Fruit fly (Drosophila melanogaster) whole organism, wandering third instar larva: ENCODE measurements around the gene Snm1.
A peak's percentile ranks its signal among the peaks of the same experiment; 100 is the strongest.

ENCODE experiments used
- Abd-B ChIP-seq: fragments of >200 bp; optimal IDR thresholded peaks from 2 replicates; lab custom pipeline; 2017; ENCODE audit warnings: missing biosample characterization, missing genetic modification characterization
- CG32264 ChIP-seq: fragments of 200-800 bp; sonication (Bioruptor generic); optimal IDR thresholded peaks from 2 replicates; lab custom pipeline; 2016; ENCODE audit warnings: missing biosample characterization, missing genetic modification characterization
- CG9705 ChIP-seq: fragments of 200-800 bp; sonication (Bioruptor generic); optimal IDR thresholded peaks from 2 replicates; lab custom pipeline; 2018; ENCODE audit warnings: missing biosample characterization, mild to moderate bottlenecking, missing genetic modification characterization
- CrebA ChIP-seq: fragments of 200-800 bp; sonication (Bioruptor generic); optimal IDR thresholded peaks from 2 replicates; lab custom pipeline; 2016; ENCODE audit warnings: missing biosample characterization, mild to moderate bottlenecking, missing genetic modification characterization, borderline replicate concordance
- Dfd ChIP-seq: fragments of >200 bp; optimal IDR thresholded peaks from 2 replicates; lab custom pipeline; 2017; ENCODE audit warnings: missing biosample characterization, missing genetic modification characterization
- Dif ChIP-seq: fragments of 200-275, 200-300 bp; sonication (Bioruptor generic); optimal IDR thresholded peaks from 2 replicates; lab custom pipeline; 2018; ENCODE audit warnings: missing biosample characterization, missing genetic modification characterization; ENCODE audit not compliant: partially characterized antibody
- GATAd ChIP-seq: sonication (Bioruptor generic); optimal IDR thresholded peaks from 2 replicates; lab custom pipeline; 2016; ENCODE audit warnings: missing biosample characterization, missing genetic modification characterization
- HLH106 ChIP-seq: fragments of 200-800 bp; optimal IDR thresholded peaks from 3 replicates; lab custom pipeline; 2019; ENCODE audit warnings: missing biosample characterization, mild to moderate bottlenecking, missing genetic modification characterization, moderate library complexity
- Hnf4 ChIP-seq: fragments of 200-800 bp; sonication (Bioruptor generic); optimal IDR thresholded peaks from 2 replicates; lab custom pipeline; 2016; ENCODE audit warnings: missing biosample characterization, mild to moderate bottlenecking, missing genetic modification characterization
- Hr78 ChIP-seq: fragments of >200 bp; optimal IDR thresholded peaks from 2 replicates; lab custom pipeline; 2017; ENCODE audit warnings: missing biosample characterization, missing genetic modification characterization
- Hr83 ChIP-seq: fragments of 200-300 bp; sonication (Bioruptor generic); optimal IDR thresholded peaks from 2 replicates; lab custom pipeline; 2016; ENCODE audit warnings: missing biosample characterization, mild to moderate bottlenecking, missing genetic modification characterization, moderate library complexity; ENCODE audit not compliant: poor library complexity, severe bottlenecking
- Jra ChIP-seq: sonication (Bioruptor generic); optimal IDR thresholded peaks from 2 replicates; lab custom pipeline; 2016; ENCODE audit warnings: missing biosample characterization, missing genetic modification characterization
- Mio ChIP-seq: sonication (Bioruptor generic); optimal IDR thresholded peaks from 2 replicates; lab custom pipeline; 2016; ENCODE audit warnings: missing biosample characterization, missing genetic modification characterization
- Myc ChIP-seq: fragments of >200 bp; optimal IDR thresholded peaks from 2 replicates; lab custom pipeline; 2017
- N ChIP-seq: fragments of >200 bp; optimal IDR thresholded peaks from 2 replicates; lab custom pipeline; 2018; ENCODE audit warnings: missing biosample characterization, missing external identifiers, missing genetic modification characterization
- OdsH ChIP-seq: fragments of 200-800 bp; sonication (Bioruptor generic); optimal IDR thresholded peaks from 2 replicates; lab custom pipeline; 2016; ENCODE audit warnings: missing biosample characterization, mild to moderate bottlenecking, missing genetic modification characterization
- Rel ChIP-seq, 2 experiments: fragments of 200-800 bp; sonication (Bioruptor generic) in 1 of 2; optimal IDR thresholded peaks; 2 replicates in 1 of 2; 3 replicates in 1 of 2; lab custom pipeline; 2016 to 2019; ENCODE audit warnings: mild to moderate bottlenecking in 2 of 2, missing biosample characterization in 2 of 2, missing genetic modification characterization in 2 of 2, moderate library complexity in 1 of 2
- Sp1 ChIP-seq: fragments of 200-800 bp; sonication (Bioruptor generic); optimal IDR thresholded peaks from 3 replicates; lab custom pipeline; 2019; ENCODE audit warnings: missing biosample characterization, mild to moderate bottlenecking, missing genetic modification characterization, moderate library complexity
- Vsx2 ChIP-seq: fragments of 200-300, 225-300 bp; sonication (Bioruptor generic); optimal IDR thresholded peaks from 2 replicates; lab custom pipeline; 2018; ENCODE audit warnings: missing biosample characterization, missing genetic modification characterization; ENCODE audit not compliant: partially characterized antibody
- br ChIP-seq: fragments of 200-800 bp; sonication (Bioruptor generic); optimal IDR thresholded peaks from 2 replicates; lab custom pipeline; 2016; ENCODE audit warnings: missing biosample characterization, missing genetic modification characterization
- brk ChIP-seq: fragments of 200-800 bp; sonication (Bioruptor generic); optimal IDR thresholded peaks from 2 replicates; lab custom pipeline; 2016; ENCODE audit warnings: missing biosample characterization, mild to moderate bottlenecking, missing genetic modification characterization
- dl ChIP-seq, 2 experiments: fragments of 175-275, 200-275 bp in 1 of 2; fragments of 200-275 bp in 1 of 2; sonication (Bioruptor generic); optimal IDR thresholded peaks; lab custom pipeline; 2018; ENCODE audit warnings: mild to moderate bottlenecking in 2 of 2, missing biosample characterization in 2 of 2, missing genetic modification characterization in 2 of 2, moderate library complexity in 2 of 2; ENCODE audit not compliant: partially characterized antibody in 2 of 2, insufficient read depth in 1 of 2
- dmrt93B ChIP-seq: fragments of 200-800 bp; sonication (Bioruptor generic); optimal IDR thresholded peaks from 2 replicates; lab custom pipeline; 2018; ENCODE audit warnings: missing biosample characterization, mild to moderate bottlenecking, missing genetic modification characterization
- dsf ChIP-seq: sonication (Bioruptor generic); optimal IDR thresholded peaks from 2 replicates; lab custom pipeline; 2016; ENCODE audit warnings: missing biosample characterization, missing genetic modification characterization, borderline replicate concordance
- ey ChIP-seq: fragments of 200-800 bp; sonication (Bioruptor generic); optimal IDR thresholded peaks from 2 replicates; lab custom pipeline; 2016; ENCODE audit warnings: missing biosample characterization, missing genetic modification characterization
- foxo ChIP-seq, 2 experiments: fragments of 200-800 bp; sonication (Bioruptor generic); optimal IDR thresholded peaks; 2 replicates in 1 of 2; 3 replicates in 1 of 2; lab custom pipeline; 2016 to 2017; ENCODE audit warnings: missing biosample characterization in 2 of 2, missing genetic modification characterization in 2 of 2
- fru ChIP-seq: fragments of 200-800 bp; sonication (Bioruptor generic); optimal IDR thresholded peaks from 3 replicates; lab custom pipeline; 2016; ENCODE audit warnings: missing biosample characterization, mild to moderate bottlenecking, missing genetic modification characterization
- h ChIP-seq: fragments of 200-800 bp; sonication (Bioruptor generic); optimal IDR thresholded peaks from 3 replicates; lab custom pipeline; 2016; ENCODE audit warnings: missing biosample characterization, mild to moderate bottlenecking, missing genetic modification characterization
- jim ChIP-seq: fragments of 175-275, 200-325 bp; sonication (Bioruptor generic); optimal IDR thresholded peaks from 2 replicates; lab custom pipeline; 2016; ENCODE audit warnings: missing biosample characterization, mild to moderate bottlenecking, missing genetic modification characterization
- lola ChIP-seq: fragments of >200 bp; optimal IDR thresholded peaks from 2 replicates; lab custom pipeline; 2017; ENCODE audit warnings: missing biosample characterization, missing genetic modification characterization
- pan ChIP-seq: fragments of >200 bp; optimal IDR thresholded peaks from 2 replicates; lab custom pipeline; 2017
- psq ChIP-seq: fragments of 200-800 bp; sonication (Bioruptor generic); optimal IDR thresholded peaks from 3 replicates; lab custom pipeline; 2017; ENCODE audit warnings: missing biosample characterization, mild to moderate bottlenecking, missing genetic modification characterization, moderate library complexity
- rgr ChIP-seq: fragments of 200-800 bp; sonication (Bioruptor generic); optimal IDR thresholded peaks from 3 replicates; lab custom pipeline; 2016; ENCODE audit warnings: missing biosample characterization, mild to moderate bottlenecking, missing genetic modification characterization
- sage ChIP-seq: fragments of 200-800 bp; sonication (Bioruptor generic); optimal IDR thresholded peaks from 2 replicates; lab custom pipeline; 2016; ENCODE audit warnings: missing biosample characterization, mild to moderate bottlenecking, missing genetic modification characterization
- sv ChIP-seq: fragments of 200-800 bp; sonication (Bioruptor generic); optimal IDR thresholded peaks from 3 replicates; lab custom pipeline; 2016; ENCODE audit warnings: missing biosample characterization, missing genetic modification characterization
- tai ChIP-seq: sonication (Bioruptor generic); optimal IDR thresholded peaks from 2 replicates; lab custom pipeline; 2016; ENCODE audit warnings: missing biosample characterization, missing genetic modification characterization
- usp ChIP-seq: fragments of >200 bp; optimal IDR thresholded peaks from 2 replicates; lab custom pipeline; 2017; ENCODE audit warnings: missing biosample characterization, missing genetic modification characterization
- woc ChIP-seq: sonication (Bioruptor generic); optimal IDR thresholded peaks from 2 replicates; lab custom pipeline; 2016; ENCODE audit warnings: missing biosample characterization, mild to moderate bottlenecking, missing genetic modification characterization

Snm1 gene

dm6 chr3R:5568590-5568989 is 13.7 kb downstream of the Snm1 start, which contains the start of the genes CG2931 and Rheb:
Gene CG2931 (minus strand): TSS chr3R:5568615.
Gene Rheb (plus strand): TSS chr3R:5568921.
- TF ChIP-seq GATAd (GFP tag; lab: Kevin White, UChicago) (no peak), N (GFP tag; lab: Kevin White, UChicago) (no peak), rgr (peak; percentile 59), Hr78 (GFP tag; lab: Kevin White, UChicago) (no peak), OdsH (peak; percentile 24), sv (GFP tag; lab: Kevin White, UChicago) (peak; percentile 66), Mio (GFP tag; lab: Kevin White, UChicago) (no peak), CrebA (GFP tag; lab: Kevin White, UChicago) (no peak), tai (GFP tag; lab: Kevin White, UChicago) (no peak), HLH106 (tag; lab: Kevin White, UChicago) (peak; percentile 68), Myc (lab: Kevin White, UChicago) (no peak), fru (GFP tag; lab: Kevin White, UChicago) (peak; percentile 44), Rel (GFP tag; optimal IDR thresholded peaks at IDR 0.05; lab: Kevin White, UChicago) (no peak), Rel (tag; optimal IDR thresholded peaks at IDR 0.05; lab: Kevin White, UChicago) (peak; percentile 13), ey (peak; percentile 52), Hnf4 (GFP tag; lab: Kevin White, UChicago) (peak; percentile 69), psq (GFP tag; lab: Kevin White, UChicago) (peak; percentile 40), usp (GFP tag; lab: Kevin White, UChicago) (no peak), lola (GFP tag; lab: Kevin White, UChicago) (no peak), woc (GFP tag; lab: Kevin White, UChicago) (peak; percentile 79), Hr83 (GFP tag; lab: Kevin White, UChicago) (peak; percentile 27), jim (GFP tag; lab: Kevin White, UChicago) (no peak), sage (GFP tag; lab: Kevin White, UChicago) (no peak), Sp1 (GFP tag; lab: Kevin White, UChicago) (peak; percentile 34), dl (GFP tag; optimal IDR thresholded peaks at IDR 0.05; lab: Kevin White, UChicago; ENCODE audit: insufficient read depth in 1 of 2, partially characterized antibody in 2 of 2) (no peak), br (GFP tag; lab: Kevin White, UChicago) (peak; percentile 67), Jra (GFP tag; lab: Kevin White, UChicago) (peak; percentile 43), CG32264 (GFP tag; lab: Kevin White, UChicago) (no peak), dsf (GFP tag; lab: Kevin White, UChicago) (peak; percentile 33), brk (no peak), Dif (GFP tag; lab: Kevin White, UChicago) (no peak), h (peak; percentile 69), Vsx2 (GFP tag; lab: Kevin White, UChicago) (no peak), pan (lab: Kevin White, UChicago) (no peak), foxo (GFP tag; optimal IDR thresholded peaks at IDR 0.05; lab: Kevin White, UChicago) (peak in 1 of 2 experiments; percentile 71), Abd-B (GFP tag; lab: Kevin White, UChicago) (no peak), Dfd (GFP tag; lab: Kevin White, UChicago) (no peak), CG9705 (GFP tag; lab: Kevin White, UChicago) (peak; percentile 46), dmrt93B (no peak)

DNA sequence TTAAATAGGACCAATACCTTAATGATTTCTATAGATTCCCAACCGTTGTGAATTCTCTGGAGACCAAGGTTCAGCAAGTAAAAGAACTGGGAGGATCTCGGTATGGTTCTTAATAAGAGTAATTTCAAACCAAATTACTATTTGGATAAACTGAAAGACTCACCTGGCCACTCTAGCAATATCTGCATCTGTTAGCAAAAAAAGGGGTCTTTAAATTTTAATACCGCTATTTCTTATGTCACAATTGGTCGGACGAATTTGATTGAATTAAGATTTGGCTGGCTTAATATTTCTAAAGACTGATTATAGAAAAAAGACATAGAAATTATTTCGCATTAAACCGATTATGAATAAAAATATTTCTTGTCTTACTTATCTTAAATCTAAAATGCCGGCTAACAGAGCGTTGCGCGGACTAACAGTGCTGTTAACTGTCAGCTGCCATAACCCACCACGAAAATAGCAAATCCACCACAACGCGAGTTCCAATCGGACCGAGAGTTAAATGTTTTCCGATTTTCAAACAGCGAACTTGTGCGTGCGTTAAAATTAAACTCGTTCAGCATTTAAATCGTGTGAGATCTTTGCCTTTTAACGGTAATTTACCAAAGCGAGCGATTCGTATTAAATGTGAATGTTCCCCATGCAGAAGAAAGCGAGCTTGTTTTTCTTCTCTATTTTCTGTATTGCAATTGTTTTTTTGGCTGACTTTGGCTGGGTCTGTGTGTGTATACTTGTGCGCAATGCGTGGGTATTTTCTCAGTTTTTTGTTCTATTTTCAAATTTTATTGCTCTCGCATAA is 16.0 kb downstream of the Snm1 start, which contains the start of gene CRMP:
CRMP (plus strand) TSS at position 474 of the 802 bp plus-strand sequence.
- TF ChIP-seq foxo (GFP tag; optimal IDR thresholded peaks at IDR 0.05; lab: Kevin White, UChicago) (peak in 1 of 2 experiments; percentile 11), h (no peak)
